Worm (Caenorhabditis elegans) whole organism, L2 larva: Measurements from ENCODE around the gene C02F5.12.

Experiments used
- R02D3.7 ChIP-seq: fragments of 150-350 bp; optimal IDR thresholded peaks from 2 replicates; lab custom pipeline; 2014; ENCODE audit warnings: missing biosample characterization, missing genetic modification characterization
- aly-2 ChIP-seq: fragments of 150-350 bp; optimal IDR thresholded peaks from 2 replicates; lab custom pipeline; 2014; ENCODE audit warnings: missing biosample characterization, missing genetic modification characterization
- lin-13 ChIP-seq: fragments of 150-350 bp; optimal IDR thresholded peaks from 2 replicates; lab custom pipeline; 2014; ENCODE audit warnings: missing biosample characterization, missing genetic modification reagents, missing genetic modification characterization
- lin-39 ChIP-seq: fragments of 150-350 bp; optimal IDR thresholded peaks from 2 replicates; lab custom pipeline; 2014; ENCODE audit warnings: missing biosample characterization, missing genetic modification reagents, missing genetic modification characterization
- mdl-1 ChIP-seq, 2 experiments: fragments of 150-350 bp in 1 of 2; sonication (generic microtip) in 1 of 2; optimal IDR thresholded peaks; 2 replicates each; lab custom pipeline; 2017; ENCODE audit warnings: missing biosample characterization in 2 of 2, missing genetic modification characterization in 2 of 2
- snpc-4 ChIP-seq: fragments of 150-350 bp; optimal IDR thresholded peaks from 2 replicates; lab custom pipeline; 2014; ENCODE audit warnings: missing biosample characterization, missing genetic modification characterization
- unc-39 ChIP-seq: fragments of 150-350 bp; optimal IDR thresholded peaks from 2 replicates; lab custom pipeline; 2014; ENCODE audit warnings: missing biosample characterization, missing genetic modification characterization
- unc-55 ChIP-seq: fragments of 150-350 bp; sonication (generic microtip); optimal IDR thresholded peaks from 3 replicates; lab custom pipeline; 2014; ENCODE audit warnings: missing biosample characterization, missing genetic modification reagents, missing genetic modification characterization
- unc-62 ChIP-seq: fragments of 150-350 bp; optimal IDR thresholded peaks from 2 replicates; lab custom pipeline; 2014; ENCODE audit warnings: missing biosample characterization, missing genetic modification reagents, missing genetic modification characterization

DNA sequence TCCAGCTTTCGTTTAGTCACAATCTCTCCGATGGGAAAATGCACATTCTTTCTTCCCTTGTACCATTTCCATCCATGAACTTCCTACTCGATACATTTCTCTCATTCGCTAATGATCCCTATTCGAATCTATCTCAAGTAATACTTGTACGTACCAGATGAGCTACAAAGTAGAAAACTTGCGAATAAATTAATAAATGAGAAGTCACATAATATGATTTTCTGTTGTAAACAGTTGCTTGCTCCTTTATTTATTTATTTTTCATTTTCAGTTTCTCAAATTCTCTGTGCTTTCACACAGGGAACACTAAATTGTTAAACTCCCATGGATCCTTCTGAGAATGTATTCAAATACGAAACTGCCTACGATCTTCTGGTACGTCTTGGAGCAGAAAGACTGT is 16.7 kb downstream of the C02F5.12 start, which contains the start of gene rfs-1:
- TF ChIP-seq lin-39 (tag; lab: Kevin White, UChicago): no peak
- no peak for TF ChIP-seq unc-55 (GFP tag; lab: Kevin White, UChicago)
- no peak for TF ChIP-seq unc-39
- TF ChIP-seq aly-2 (tag; lab: Kevin White, UChicago): no peak
- no peak for TF ChIP-seq mdl-1 (tag; optimal IDR thresholded peaks at IDR 0.05; lab: Kevin White, UChicago)
- no peak for TF ChIP-seq unc-62 (GFP tag; lab: Kevin White, UChicago)
- TF ChIP-seq lin-13 (GFP tag; lab: Kevin White, UChicago): no peak
- no peak for TF ChIP-seq snpc-4 (tag; lab: Kevin White, UChicago)
- no peak for TF ChIP-seq R02D3.7 (tag; lab: Kevin White, UChicago)
